Worm (Caenorhabditis elegans): ENCODE results near the gene mrpl-16.

- no peak for TF ChIP-seq F13C5.2 (tag; optimal IDR thresholded peaks at IDR 0.05)
- no peak for TF ChIP-seq hmbx-1 (tag; optimal IDR thresholded peaks at IDR 0.05)
- TF ChIP-seq flt-1 (GFP tag; IDR thresholded peaks at IDR 0.05) = no peak
- TF ChIP-seq scrt-1 (GFP tag; IDR thresholded peaks at IDR 0.05) = no peak
- TF ChIP-seq ama-1 (optimal IDR thresholded peaks at IDR 0.05) = no peak
- TF ChIP-seq tra-4 (tag; optimal IDR thresholded peaks at IDR 0.05) = no peak
- no peak for TF ChIP-seq pes-1 (GFP tag; IDR thresholded peaks at IDR 0.05)
- TF ChIP-seq tbx-11 (GFP tag; IDR thresholded peaks at IDR 0.05) = no peak
- no peak for TF ChIP-seq tbx-37 (GFP tag; conservative IDR thresholded peaks at IDR 0.05)
- no peak for TF ChIP-seq ets-7 (tag; optimal IDR thresholded peaks at IDR 0.05)
- TF ChIP-seq hmg-4 (GFP tag; optimal IDR thresholded peaks at IDR 0.05) = no peak
- TF ChIP-seq ceh-36 (tag; optimal IDR thresholded peaks at IDR 0.05) = no peak
- no peak for TF ChIP-seq B0310.2 (tag; optimal IDR thresholded peaks at IDR 0.05)
- no peak for TF ChIP-seq hnd-1 (tag; optimal IDR thresholded peaks at IDR 0.05)
Observed at ce11 chrIII:4695057-4695456, 9.1 kb upstream of the mrpl-16 start, which contains the start of gene T04A8.7.
